Worm (Caenorhabditis elegans) whole organism, young adult: ENCODE measurements around the gene F53G2.13.

Experiments used
- F39B2.1 ChIP-seq: fragments of 200-800 bp; sonication (Bioruptor generic); IDR thresholded peaks from 2 replicates; pipeline ENCODE4 v1.3.6; 2022; ENCODE audit warnings: missing genetic modification reagents, missing genetic modification characterization, missing compliant biosample characterization
- F55B11.4 ChIP-seq: sonication (generic microtip); optimal IDR thresholded peaks from 2 replicates; lab custom pipeline; 2016; ENCODE audit warnings: missing compliant biosample characterization, missing genetic modification characterization, borderline replicate concordance; ENCODE audit not compliant: insufficient read depth
- K11D2.4 ChIP-seq: fragments of 200-800 bp; sonication (Bioruptor generic); IDR thresholded peaks from 2 replicates; pipeline ENCODE4 v1.3.6; 2022; ENCODE audit warnings: missing genetic modification reagents, missing genetic modification characterization, missing compliant biosample characterization
- T26A5.8 ChIP-seq: sonication (generic microtip); optimal IDR thresholded peaks from 2 replicates; lab custom pipeline; 2016; ENCODE audit warnings: missing genetic modification characterization, missing compliant biosample characterization
- Y53G8AR.9 ChIP-seq: fragments of 200-800 bp; sonication (Bioruptor generic); conservative IDR thresholded peaks from 2 replicates; pipeline ENCODE4 v1.3.6; 2022; ENCODE audit warnings: missing genetic modification reagents, missing genetic modification characterization, missing compliant biosample characterization
- ZK185.1 ChIP-seq: sonication (generic microtip); optimal IDR thresholded peaks from 2 replicates; lab custom pipeline; 2016; ENCODE audit warnings: mild to moderate bottlenecking, missing genetic modification characterization, missing compliant biosample characterization; ENCODE audit not compliant: poor library complexity, severe bottlenecking
- ama-1 ChIP-seq, 3 experiments: fragments of 150-350 bp in 1 of 3; sonication (generic microtip) in 2 of 3; optimal IDR thresholded peaks; 2 replicates each; lab custom pipeline; 2014 to 2018; ENCODE audit warnings: missing biosample characterization in 2 of 3, missing genetic modification characterization in 2 of 3, missing genetic modification reagents in 2 of 3
- aptf-3 ChIP-seq: fragments of 200-800 bp; sonication (Bioruptor generic); IDR thresholded peaks from 2 replicates; pipeline ENCODE4 v1.3.6; 2022; ENCODE audit warnings: missing genetic modification characterization, missing compliant biosample characterization
- bed-1 ChIP-seq: fragments of 200-800 bp; sonication (Bioruptor generic); IDR thresholded peaks from 2 replicates; pipeline ENCODE4 v1.3.6; 2022; ENCODE audit warnings: missing genetic modification reagents, missing genetic modification characterization, missing compliant biosample characterization
- ceh-100 ChIP-seq: fragments of 200-800 bp; sonication (Bioruptor generic); IDR thresholded peaks from 2 replicates; pipeline ENCODE4 v1.3.6; 2022; ENCODE audit warnings: missing genetic modification reagents, missing genetic modification characterization, missing compliant biosample characterization
- ceh-27 ChIP-seq: fragments of 200-800 bp; sonication (Bioruptor generic); optimal IDR thresholded peaks from 2 replicates; lab custom pipeline; 2018; ENCODE audit warnings: mild to moderate bottlenecking, missing genetic modification characterization, moderate library complexity, missing compliant biosample characterization
- ceh-58 ChIP-seq: fragments of 200-800 bp; sonication (Bioruptor generic); IDR thresholded peaks from 2 replicates; pipeline ENCODE4 v1.3.6; 2022; ENCODE audit warnings: missing genetic modification characterization, missing compliant biosample characterization
- ceh-91 ChIP-seq: fragments of 200-800 bp; sonication (Bioruptor generic); IDR thresholded peaks from 2 replicates; pipeline ENCODE4 v1.3.6; 2022; ENCODE audit warnings: missing genetic modification reagents, missing genetic modification characterization, missing compliant biosample characterization
- dpl-1 ChIP-seq: fragments of 150-350 bp; optimal IDR thresholded peaks from 2 replicates; lab custom pipeline; 2014; ENCODE audit warnings: missing biosample characterization, missing genetic modification reagents, missing genetic modification characterization
- egl-18 ChIP-seq: fragments of 200-800 bp; sonication (Bioruptor generic); IDR thresholded peaks from 2 replicates; pipeline ENCODE4 v1.3.6; 2022; ENCODE audit warnings: missing genetic modification reagents, missing genetic modification characterization, missing compliant biosample characterization
- egl-44 ChIP-seq: fragments of 200-800 bp; sonication (Bioruptor generic); IDR thresholded peaks from 2 replicates; pipeline ENCODE4 v1.3.6; 2022; ENCODE audit warnings: missing genetic modification reagents, missing genetic modification characterization, missing compliant biosample characterization
- ekl-4 ChIP-seq: fragments of 200-800 bp; sonication (Bioruptor generic); IDR thresholded peaks from 2 replicates; pipeline ENCODE4 v1.3.6; 2022; ENCODE audit warnings: missing genetic modification reagents, missing genetic modification characterization, missing compliant biosample characterization
- ets-4 ChIP-seq: fragments of 200-800 bp; sonication (Bioruptor generic); optimal IDR thresholded peaks from 2 replicates; lab custom pipeline; 2018; ENCODE audit warnings: mild to moderate bottlenecking, missing genetic modification characterization, missing compliant biosample characterization
- him-1 ChIP-seq: sonication (generic microtip); optimal IDR thresholded peaks from 2 replicates; lab custom pipeline; 2016; ENCODE audit warnings: missing genotype, missing genetic modification reagents, missing genetic modification characterization, missing compliant biosample characterization
- hlh-12 ChIP-seq: sonication (generic microtip); optimal IDR thresholded peaks from 2 replicates; lab custom pipeline; 2016; ENCODE audit warnings: missing genetic modification characterization, missing compliant biosample characterization
- hmg-1.2 ChIP-seq: fragments of 200-800 bp; sonication (Bioruptor generic); IDR thresholded peaks from 2 replicates; pipeline ENCODE4 v1.3.6; 2022; ENCODE audit warnings: missing genetic modification reagents, missing genetic modification characterization, missing compliant biosample characterization
- hmg-20 ChIP-seq: fragments of 200-800 bp; sonication (Bioruptor generic); IDR thresholded peaks from 2 replicates; pipeline ENCODE4 v1.3.6; 2022; ENCODE audit warnings: missing genetic modification reagents, missing genetic modification characterization, missing compliant biosample characterization
- let-526 ChIP-seq: fragments of 200-800 bp; sonication (Bioruptor generic); IDR thresholded peaks from 2 replicates; pipeline ENCODE4 v1.3.6; 2022; ENCODE audit warnings: missing genetic modification reagents, missing genetic modification characterization, missing compliant biosample characterization
- lin-40 ChIP-seq: sonication (generic microtip); optimal IDR thresholded peaks from 2 replicates; lab custom pipeline; 2016; ENCODE audit warnings: missing genetic modification characterization, mild to moderate bottlenecking, missing compliant biosample characterization, missing genotype, missing genetic modification reagents
- lin-54 ChIP-seq: fragments of 200-800 bp; sonication (Bioruptor generic); optimal IDR thresholded peaks from 2 replicates; lab custom pipeline; 2018; ENCODE audit warnings: mild to moderate bottlenecking, missing genetic modification characterization, missing compliant biosample characterization
- lsl-1 ChIP-seq: fragments of 200-800 bp; sonication (Bioruptor generic); optimal IDR thresholded peaks from 2 replicates; lab custom pipeline; 2018; ENCODE audit warnings: mild to moderate bottlenecking, missing genetic modification characterization, moderate library complexity, missing compliant biosample characterization
- lsy-27 ChIP-seq: sonication (generic microtip); optimal IDR thresholded peaks from 2 replicates; lab custom pipeline; 2017; ENCODE audit warnings: missing genetic modification characterization, mild to moderate bottlenecking, missing compliant biosample characterization, antibody characterized with exemption, missing genotype, borderline replicate concordance; ENCODE audit not compliant: insufficient read depth
- madf-3 ChIP-seq: fragments of 200-800 bp; sonication (Bioruptor generic); IDR thresholded peaks from 2 replicates; pipeline ENCODE4 v1.3.6; 2022; ENCODE audit warnings: missing genetic modification reagents, missing genetic modification characterization, missing compliant biosample characterization
- mcd-1 ChIP-seq: fragments of 200-800 bp; sonication (Bioruptor generic); IDR thresholded peaks from 2 replicates; pipeline ENCODE4 v1.3.6; 2022; ENCODE audit warnings: missing genetic modification reagents, missing genetic modification characterization, missing compliant biosample characterization
- mxl-1 ChIP-seq: sonication (generic microtip); optimal IDR thresholded peaks from 2 replicates; lab custom pipeline; 2016; ENCODE audit warnings: missing genetic modification characterization, missing compliant biosample characterization
- nhr-120 ChIP-seq: fragments of 200-800 bp; sonication (Bioruptor generic); IDR thresholded peaks from 2 replicates; pipeline ENCODE4 v1.3.6; 2022; ENCODE audit warnings: missing genetic modification characterization, missing compliant biosample characterization
- nhr-179 ChIP-seq: sonication (generic microtip); optimal IDR thresholded peaks from 2 replicates; lab custom pipeline; 2016; ENCODE audit warnings: mild to moderate bottlenecking, missing genetic modification characterization, missing compliant biosample characterization
- nhr-80 ChIP-seq: sonication (generic microtip); optimal IDR thresholded peaks from 2 replicates; lab custom pipeline; 2016; ENCODE audit warnings: missing genetic modification characterization, missing compliant biosample characterization
- pbrm-1 ChIP-seq: fragments of 200-800 bp; sonication (Bioruptor generic); IDR thresholded peaks from 2 replicates; pipeline ENCODE4 v1.3.6; 2022; ENCODE audit warnings: missing genetic modification reagents, missing genetic modification characterization, missing compliant biosample characterization
- rec-8 ChIP-seq, 2 experiments: sonication (generic microtip); optimal IDR thresholded peaks; 2 replicates each; lab custom pipeline; 2016; ENCODE audit warnings: mild to moderate bottlenecking in 2 of 2, missing genetic modification characterization in 2 of 2, missing genetic modification reagents in 2 of 2, missing genotype in 2 of 2, missing biosample characterization in 1 of 2, missing compliant biosample characterization in 1 of 2, moderate library complexity in 1 of 2
- sdz-38 ChIP-seq: sonication (generic microtip); optimal IDR thresholded peaks from 2 replicates; lab custom pipeline; 2016; ENCODE audit warnings: missing genotype, missing genetic modification characterization, missing compliant biosample characterization
- snpc-1.3 ChIP-seq: sonication (generic microtip); optimal IDR thresholded peaks from 2 replicates; lab custom pipeline; 2017; ENCODE audit warnings: missing genetic modification characterization, mild to moderate bottlenecking, missing compliant biosample characterization, antibody characterized with exemption, moderate library complexity, missing genotype, missing genetic modification reagents; ENCODE audit not compliant: insufficient read depth
- snpc-3.4 ChIP-seq: sonication (generic microtip); optimal IDR thresholded peaks from 2 replicates; lab custom pipeline; 2017; ENCODE audit warnings: missing genetic modification characterization, mild to moderate bottlenecking, missing compliant biosample characterization, antibody characterized with exemption, moderate library complexity, missing genotype, missing genetic modification reagents
- sptf-2 ChIP-seq: fragments of 200-800 bp; sonication (Bioruptor generic); optimal IDR thresholded peaks from 2 replicates; lab custom pipeline; 2018; ENCODE audit warnings: mild to moderate bottlenecking, missing genetic modification characterization, missing compliant biosample characterization
- tbp1 ChIP-seq: fragments of 200-800 bp; sonication (Bioruptor generic); optimal IDR thresholded peaks from 2 replicates; lab custom pipeline; 2018; ENCODE audit warnings: mild to moderate bottlenecking, missing genetic modification characterization, missing compliant biosample characterization
- zfh-2 ChIP-seq: fragments of 200-800 bp; sonication (Bioruptor generic); conservative IDR thresholded peaks from 2 replicates; pipeline ENCODE4 v1.3.6; 2022; ENCODE audit warnings: missing genetic modification reagents, missing genetic modification characterization, missing compliant biosample characterization
- ztf-25 ChIP-seq: fragments of 200-800 bp; sonication (Bioruptor generic); IDR thresholded peaks from 2 replicates; pipeline ENCODE4 v1.3.6; 2022; ENCODE audit warnings: missing genetic modification reagents, missing genetic modification characterization, missing compliant biosample characterization
- ztf-26 ChIP-seq: sonication (generic microtip); optimal IDR thresholded peaks from 2 replicates; lab custom pipeline; 2017; ENCODE audit warnings: missing genetic modification characterization, missing compliant biosample characterization
- ztf-6 ChIP-seq: fragments of 200-800 bp; sonication (Bioruptor generic); IDR thresholded peaks from 2 replicates; pipeline ENCODE4 v1.3.6; 2022; ENCODE audit warnings: missing genetic modification reagents, missing genetic modification characterization, missing compliant biosample characterization

Gene F53G2.13

DNA sequence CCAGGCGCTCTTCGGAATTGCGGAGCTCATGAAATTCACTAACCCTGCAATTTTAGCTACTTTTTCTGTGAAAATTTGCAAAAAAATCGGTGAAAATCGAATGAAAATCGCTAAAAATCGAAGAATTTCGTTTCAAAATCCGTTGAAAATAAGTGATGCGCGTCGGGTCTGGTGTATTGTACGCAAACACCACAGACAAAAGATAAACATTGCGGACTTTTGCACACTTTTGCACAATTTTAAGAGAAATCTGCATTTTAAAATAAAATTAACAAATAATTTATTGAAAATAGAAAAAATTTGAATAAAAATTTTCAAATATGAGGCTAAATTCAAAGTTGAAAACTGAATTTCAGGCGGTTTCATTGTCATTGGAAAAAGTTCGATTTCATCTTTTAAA lies 4.6 kb upstream of the F53G2.13 start, which contains the start of gene F53G2.12:
TSS of gene F53G2.12 (minus strand) at position 44 of the 400 bp plus-strand sequence.
- no peak for TF ChIP-seq tbp1 (GFP tag; lab: Kevin White, UChicago)
- TF ChIP-seq lsl-1 (GFP tag; lab: Kevin White, UChicago) = peak; percentile 33
- peak; percentile 39; the same call in 1 of the 2 replicates for TF ChIP-seq mcd-1 (GFP tag; lab: Robert Waterston, UW)

DNA sequence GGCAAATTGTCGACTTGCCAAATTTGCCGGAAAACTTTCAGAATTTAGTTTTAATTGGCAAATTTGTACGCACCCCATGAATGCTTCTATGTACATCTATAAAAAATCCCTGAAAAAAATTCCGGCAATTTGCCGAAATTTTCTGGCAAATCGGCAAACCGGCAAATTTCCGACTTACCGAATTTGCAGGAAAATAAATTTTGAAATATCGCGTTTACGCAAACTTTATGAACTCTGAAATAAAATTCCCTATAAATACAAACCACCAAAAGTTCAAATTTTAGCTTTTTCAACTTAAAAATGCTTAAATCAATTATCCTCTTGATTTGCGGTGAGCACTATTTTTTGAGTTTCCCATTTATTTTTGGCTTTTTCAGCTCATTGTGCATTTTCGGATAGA lies 3.5 kb upstream of the F53G2.13 start, which contains the start of gene F53G2.3:
TSS of gene F53G2.3 (plus strand) at position 301 of the 400 bp plus-strand sequence.
- TF ChIP-seq lsl-1 (GFP tag; lab: Kevin White, UChicago) = no peak
- TF ChIP-seq bed-1 (GFP tag; lab: Robert Waterston, UW) = no peak
- TF ChIP-seq mxl-1 (tag; lab: Kevin White, UChicago) = no peak
- no peak for TF ChIP-seq ceh-27 (GFP tag; lab: Kevin White, UChicago)
- TF ChIP-seq lin-54 = no peak
- no peak for TF ChIP-seq ceh-100
- TF ChIP-seq ceh-58 (GFP tag; lab: Robert Waterston, UW) = no peak
- no peak for TF ChIP-seq Y53G8AR.9 (GFP tag; lab: Robert Waterston, UW)
- TF ChIP-seq ZK185.1 = no peak
- no peak for TF ChIP-seq T26A5.8 (tag; lab: Kevin White, UChicago)
- no peak for TF ChIP-seq lsy-27 (tag; lab: Kevin White, UChicago)
- no peak for TF ChIP-seq ama-1 (optimal IDR thresholded peaks at IDR 0.05; lab: Kevin White, UChicago)
- TF ChIP-seq ama-1 (GFP tag; optimal IDR thresholded peaks at IDR 0.05; lab: Kevin White, UChicago) = no peak
- TF ChIP-seq ceh-91 (GFP tag; lab: Robert Waterston, UW) = no peak
- TF ChIP-seq let-526 = no peak
- TF ChIP-seq aptf-3 (GFP tag; lab: Robert Waterston, UW) = no peak
- no peak for TF ChIP-seq ztf-26 (tag; lab: Kevin White, UChicago)
- TF ChIP-seq pbrm-1 (GFP tag; lab: Robert Waterston, UW) = no peak
- no peak for TF ChIP-seq dpl-1
- TF ChIP-seq hmg-1.2 (GFP tag; lab: Robert Waterston, UW) = no peak

DNA sequence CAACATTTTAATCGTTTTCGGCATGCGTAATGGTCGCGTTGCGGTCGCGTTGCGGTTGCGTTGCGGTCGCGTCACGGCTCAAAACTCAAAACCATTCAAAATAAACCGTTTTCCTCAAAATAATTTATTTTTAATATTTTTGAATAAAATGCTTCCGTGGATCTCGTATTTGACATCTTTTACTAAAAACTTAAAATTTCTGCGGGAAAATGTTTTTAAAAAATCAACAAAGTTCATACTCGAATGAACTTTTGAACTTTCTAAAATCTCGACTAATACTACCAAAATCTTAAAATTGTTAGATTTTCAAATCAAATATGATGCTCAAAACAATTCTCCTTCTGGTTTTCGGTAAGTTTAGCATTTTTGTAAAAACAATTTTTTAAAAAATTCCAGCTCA lies 2.0 kb upstream of the F53G2.13 start, which contains the start of gene F53G2.2:
TSS of gene F53G2.2 (plus strand) at position 301 of the 400 bp plus-strand sequence.
- TF ChIP-seq snpc-3.4 (no peak), ekl-4 (GFP tag; lab: Robert Waterston, UW) (no peak), hmg-20 (GFP tag; lab: Robert Waterston, UW) (no peak), ets-4 (GFP tag; lab: Kevin White, UChicago) (no peak), snpc-1.3 (tag; lab: Kevin White, UChicago) (no peak), egl-18 (GFP tag; lab: Robert Waterston, UW) (no peak), egl-44 (GFP tag; lab: Robert Waterston, UW) (no peak), ztf-25 (GFP tag; lab: Robert Waterston, UW) (no peak), F55B11.4 (tag; lab: Kevin White, UChicago) (no peak)

DNA sequence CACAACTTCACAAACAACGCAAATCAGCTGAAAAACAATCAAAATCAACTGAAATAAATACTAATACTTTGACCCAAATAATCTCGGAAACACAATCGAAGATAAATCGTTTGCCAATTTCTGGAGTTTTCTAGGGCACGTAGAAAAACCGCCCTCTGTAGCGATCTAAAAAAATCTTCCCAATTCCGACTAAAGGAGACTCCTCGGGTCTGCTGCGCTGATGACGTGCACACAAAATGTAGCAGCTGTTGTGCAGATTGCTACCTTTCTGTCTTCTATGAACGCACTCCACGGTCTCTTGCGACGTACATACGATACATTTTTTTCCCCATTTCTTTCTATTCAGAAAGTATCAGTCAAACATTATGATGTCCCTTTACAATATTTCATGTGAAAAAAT lies 4.8 kb downstream of the F53G2.13 start, which contains the start of gene F53G2.1:
TSS of gene F53G2.1 (plus strand) at position 301 of the 400 bp plus-strand sequence.
- TF ChIP-seq madf-3 (GFP tag; lab: Robert Waterston, UW) = no peak
- TF ChIP-seq hlh-12 = no peak
- TF ChIP-seq F39B2.1 (GFP tag; lab: Robert Waterston, UW) = no peak
- TF ChIP-seq nhr-80 (tag; lab: Kevin White, UChicago) = no peak
- TF ChIP-seq him-1 (tag; lab: Kevin White, UChicago) = no peak
- no peak for TF ChIP-seq sptf-2 (GFP tag; lab: Kevin White, UChicago)
- no peak for TF ChIP-seq nhr-120 (GFP tag; lab: Robert Waterston, UW)
- TF ChIP-seq ztf-6 (GFP tag; lab: Robert Waterston, UW) = no peak
- TF ChIP-seq rec-8 (tag; optimal IDR thresholded peaks at IDR 0.05; lab: Kevin White, UChicago) = no peak
- no peak for TF ChIP-seq ztf-26 (tag; lab: Kevin White, UChicago)
- no peak for TF ChIP-seq sdz-38 (tag; lab: Kevin White, UChicago)
- no peak for TF ChIP-seq zfh-2
- TF ChIP-seq nhr-179 (tag; lab: Kevin White, UChicago) = no peak
- no peak for TF ChIP-seq hmg-20 (GFP tag; lab: Robert Waterston, UW)
- TF ChIP-seq K11D2.4 (GFP tag; lab: Robert Waterston, UW) = no peak
- no peak for TF ChIP-seq lin-40 (tag; lab: Kevin White, UChicago)
- no peak for TF ChIP-seq let-526
